Worm (Caenorhabditis elegans): Measurements from ENCODE around the gene eef-1B.2.

eef-1B.2 gene

DNA sequence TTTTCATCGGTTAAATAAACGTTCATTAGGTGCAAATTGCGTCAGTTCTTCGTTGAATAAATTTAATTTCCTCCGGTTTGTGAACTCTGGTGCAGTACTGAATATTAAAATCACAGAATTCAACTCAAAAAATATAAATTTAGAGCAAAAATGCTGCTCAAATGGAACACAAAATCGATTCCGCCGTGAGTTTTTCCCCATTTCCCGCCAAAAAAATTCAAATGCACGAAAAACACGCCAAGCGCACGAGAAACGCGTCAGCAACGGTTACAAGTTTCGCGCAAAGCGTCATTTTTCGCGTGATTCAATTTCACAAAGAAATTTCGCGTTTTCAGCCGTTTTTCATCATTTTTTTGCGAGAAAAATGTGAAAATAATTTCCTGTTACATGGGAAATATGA, 2.3 kb downstream of the eef-1B.2 start, which contains the start of gene hrpu-1 (continued):
- no peak for TF ChIP-seq pqm-1 (tag; optimal IDR thresholded peaks at IDR 0.05)
- TF ChIP-seq Y22D7AL.16 (tag; optimal IDR thresholded peaks at IDR 0.05), result no peak
- TF ChIP-seq ceh-14 (tag; optimal IDR thresholded peaks at IDR 0.05), result no peak
- no peak for TF ChIP-seq pat-9 (tag; optimal IDR thresholded peaks at IDR 0.05)
- no peak for TF ChIP-seq ceh-22 (tag; optimal IDR thresholded peaks at IDR 0.05)
- TF ChIP-seq ceh-2 (tag; optimal IDR thresholded peaks at IDR 0.05), result no peak
- TF ChIP-seq ttx-3 (tag; optimal IDR thresholded peaks at IDR 0.05), result no peak
- no peak for TF ChIP-seq odd-2 (tag; optimal IDR thresholded peaks at IDR 0.05)
- TF ChIP-seq hlh-15 (tag; optimal IDR thresholded peaks at IDR 0.05), result no peak
- TF ChIP-seq ceh-30 (tag; optimal IDR thresholded peaks at IDR 0.05), result peak; percentile 41
- no peak for TF ChIP-seq dmd-4 (tag; optimal IDR thresholded peaks at IDR 0.05; ENCODE audit: borderline replicate concordance)
- no peak for TF ChIP-seq ceh-24 (tag; optimal IDR thresholded peaks at IDR 0.05)
- TF ChIP-seq zip-5 (tag; optimal IDR thresholded peaks at IDR 0.05), result no peak
- TF ChIP-seq sdc-2 (tag; optimal IDR thresholded peaks at IDR 0.05), result no peak
- TF ChIP-seq syd-9 (tag; optimal IDR thresholded peaks at IDR 0.05), result no peak
- no peak for TF ChIP-seq fkh-10 (GFP tag; optimal IDR thresholded peaks at IDR 0.05)
- peak; percentile 47 for TF ChIP-seq dve-1 (tag; optimal IDR thresholded peaks at IDR 0.05)
- peak; percentile 73 for TF ChIP-seq unc-42 (tag; optimal IDR thresholded peaks at IDR 0.05)
- no peak for TF ChIP-seq K02D7.2 (tag; optimal IDR thresholded peaks at IDR 0.05)

DNA sequence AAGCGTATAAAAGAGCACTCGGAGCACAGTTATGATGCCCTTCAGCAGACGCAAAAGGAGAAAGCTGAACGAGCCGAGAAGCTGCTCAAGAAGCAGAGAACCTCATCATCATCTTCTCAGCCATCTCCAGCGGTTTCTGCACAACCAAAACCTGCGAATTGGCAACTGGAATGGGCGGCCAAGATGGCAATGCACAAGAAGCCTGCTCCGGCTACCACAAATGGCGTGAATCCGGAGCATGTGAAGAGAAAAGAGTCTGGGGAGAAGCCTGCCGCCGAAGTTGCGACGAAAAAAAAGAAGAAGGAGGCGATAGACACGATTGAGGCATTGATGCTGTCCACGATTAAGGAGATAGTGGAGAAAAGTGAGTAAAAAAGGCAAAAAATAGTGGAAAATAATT, 4.0 kb downstream of the eef-1B.2 start:
- TF ChIP-seq tbx-7 (tag; optimal IDR thresholded peaks at IDR 0.05), result no peak
- TF ChIP-seq ceh-6 (GFP tag; optimal IDR thresholded peaks at IDR 0.05), result no peak
- no peak for TF ChIP-seq ahr-1 (tag; optimal IDR thresholded peaks at IDR 0.05)
- no peak for TF ChIP-seq pha-2 (tag; optimal IDR thresholded peaks at IDR 0.05)
- no peak for TF ChIP-seq eyg-1 (tag; optimal IDR thresholded peaks at IDR 0.05)
- TF ChIP-seq ceh-45 (GFP tag; IDR thresholded peaks at IDR 0.05), result no peak
- no peak for TF ChIP-seq unc-86 (tag; optimal IDR thresholded peaks at IDR 0.05)
- no peak for TF ChIP-seq hlh-13 (GFP tag; optimal IDR thresholded peaks at IDR 0.05)
- TF ChIP-seq K09A11.1 (tag; optimal IDR thresholded peaks at IDR 0.05; ENCODE audit: insufficient read depth), result no peak
- no peak for TF ChIP-seq gmeb-2 (tag; optimal IDR thresholded peaks at IDR 0.05)

DNA sequence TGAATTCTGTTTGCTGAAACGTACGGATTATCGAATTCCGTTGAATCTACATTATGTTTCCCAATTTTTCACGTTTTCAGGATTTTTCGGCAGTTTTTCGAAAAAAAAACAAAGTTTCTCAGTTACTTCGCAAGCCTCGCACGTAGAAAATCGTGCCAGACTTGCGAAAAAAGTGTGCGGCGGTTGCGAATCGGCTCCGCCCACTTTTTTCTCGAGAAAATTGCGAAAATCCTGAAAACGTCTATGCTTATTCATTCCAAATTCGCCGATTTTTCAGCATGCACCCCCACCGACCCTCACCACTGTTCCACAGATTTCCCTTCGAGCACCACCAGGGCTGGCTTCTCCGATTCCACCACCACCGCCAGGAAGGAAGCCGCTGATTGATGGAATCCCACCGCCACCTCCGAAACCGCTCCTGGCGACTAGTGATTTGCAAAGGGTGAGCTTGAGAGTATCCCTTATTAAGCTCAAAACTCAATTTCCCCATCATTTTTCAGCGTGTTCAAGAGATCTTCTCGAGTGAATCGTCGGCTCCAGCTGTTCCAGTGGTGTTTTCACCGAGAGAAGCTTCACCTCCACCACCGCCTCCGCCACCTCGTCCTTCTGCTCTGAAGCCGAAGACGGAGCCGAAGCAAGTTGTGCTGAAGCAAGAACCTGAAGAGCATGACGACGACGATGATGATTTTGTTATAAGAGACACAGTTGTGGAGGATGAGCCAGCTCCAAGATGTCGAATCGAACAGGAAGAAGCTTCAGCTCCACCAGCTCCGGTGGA, 5.2 kb downstream of the eef-1B.2 start:
- TF ChIP-seq tbx-2 (tag; optimal IDR thresholded peaks at IDR 0.05) (no peak), F13H6.1 (tag; optimal IDR thresholded peaks at IDR 0.05) (no peak), rnt-1 (tag; optimal IDR thresholded peaks at IDR 0.05) (no peak), ceh-19 (GFP tag; optimal IDR thresholded peaks at IDR 0.05) (no peak), nfya-1 (tag; optimal IDR thresholded peaks at IDR 0.05) (no peak), nhr-232 (tag; optimal IDR thresholded peaks at IDR 0.05) (no peak), pqm-1 (tag; optimal IDR thresholded peaks at IDR 0.05) (no peak), ceh-6 (GFP tag; optimal IDR thresholded peaks at IDR 0.05) (no peak), fkh-10 (GFP tag; optimal IDR thresholded peaks at IDR 0.05) (no peak), lim-6 (tag; optimal IDR thresholded peaks at IDR 0.05) (no peak), Y22D7AL.16 (tag; optimal IDR thresholded peaks at IDR 0.05) (no peak), K09A11.1 (tag; optimal IDR thresholded peaks at IDR 0.05; ENCODE audit: insufficient read depth) (no peak), ceh-9 (tag; optimal IDR thresholded peaks at IDR 0.05) (no peak), odd-2 (tag; optimal IDR thresholded peaks at IDR 0.05) (no peak)

DNA sequence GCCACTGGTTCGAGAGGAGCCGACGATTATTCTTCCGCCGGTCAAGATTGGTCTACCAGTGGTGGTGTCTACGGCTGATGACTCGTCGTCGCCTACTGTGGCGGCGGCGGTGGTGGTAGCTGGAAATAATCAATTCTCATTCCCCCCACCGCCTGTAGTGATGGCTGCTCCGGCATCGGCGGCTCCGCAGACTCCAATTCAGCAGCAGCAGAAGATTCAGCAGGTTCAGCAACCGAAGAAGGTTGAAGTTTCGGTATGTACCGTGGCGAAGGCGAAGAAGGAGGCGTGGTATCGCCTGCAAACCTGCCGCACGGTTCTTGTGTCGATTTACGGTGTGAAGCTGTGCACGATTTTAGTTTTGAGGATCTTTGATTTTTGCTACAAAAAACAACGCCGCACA, 9.0 kb downstream of the eef-1B.2 start:
- TF ChIP-seq K09A11.1 (tag; optimal IDR thresholded peaks at IDR 0.05; ENCODE audit: insufficient read depth), result no peak
- TF ChIP-seq zip-5 (tag; optimal IDR thresholded peaks at IDR 0.05), result no peak
- no peak for TF ChIP-seq ama-1 (optimal IDR thresholded peaks at IDR 0.05)
- TF ChIP-seq fkh-6 (tag; optimal IDR thresholded peaks at IDR 0.05), result no peak
- no peak for TF ChIP-seq nhr-11 (tag; optimal IDR thresholded peaks at IDR 0.05)
- TF ChIP-seq dve-1 (tag; optimal IDR thresholded peaks at IDR 0.05), result no peak
- no peak for TF ChIP-seq ttx-3 (tag; optimal IDR thresholded peaks at IDR 0.05)
- TF ChIP-seq odd-2 (tag; optimal IDR thresholded peaks at IDR 0.05), result no peak
- no peak for TF ChIP-seq ceh-22 (tag; optimal IDR thresholded peaks at IDR 0.05)
- no peak for TF ChIP-seq C08G9.2 (tag; optimal IDR thresholded peaks at IDR 0.05)
- no peak for TF ChIP-seq sox-4 (tag; optimal IDR thresholded peaks at IDR 0.05)
- TF ChIP-seq syd-9 (tag; optimal IDR thresholded peaks at IDR 0.05), result no peak
- no peak for TF ChIP-seq ceh-19 (GFP tag; optimal IDR thresholded peaks at IDR 0.05)
- no peak for TF ChIP-seq gmeb-2 (tag; optimal IDR thresholded peaks at IDR 0.05)
